Fruit fly (Drosophila melanogaster): ENCODE data around the gene mtrm.

dm6 chr3L:8398763-8399445 lies 13.9 kb upstream of the mtrm start:
- TF ChIP-seq cyc (GFP tag; optimal IDR thresholded peaks at IDR 0.05): no peak
- TF ChIP-seq CG6792 (GFP tag; optimal IDR thresholded peaks at IDR 0.05): peak; percentile 63
- peak; percentile 65 for TF ChIP-seq CG11294 (GFP tag; IDR thresholded peaks at IDR 0.05)
- no peak for TF ChIP-seq CG6808 (GFP tag; optimal IDR thresholded peaks at IDR 0.05)
- no peak for TF ChIP-seq svp (GFP tag)
- no peak for TF ChIP-seq CG6276 (GFP tag; optimal IDR thresholded peaks at IDR 0.05)
- peak; percentile 66 for TF ChIP-seq CG1621 (tag; optimal IDR thresholded peaks at IDR 0.05)
- TF ChIP-seq CG34406 (GFP tag; optimal IDR thresholded peaks at IDR 0.05): peak; percentile 77
- TF ChIP-seq Sox14 (GFP tag; optimal IDR thresholded peaks at IDR 0.05): no peak
- TF ChIP-seq CG4318 (GFP tag; optimal IDR thresholded peaks at IDR 0.05): no peak
- TF ChIP-seq Blimp-1 (GFP tag; optimal IDR thresholded peaks at IDR 0.05): peak; percentile 68
